Fruit fly (Drosophila melanogaster) whole organism, adult: ENCODE data around the gene CG32271.
A peak's percentile ranks its signal among the peaks of the same experiment; 100 is the strongest.

Experiments
- CG11617 ChIP-seq: fragments of 200-800 bp; sonication (Bioruptor generic); optimal IDR thresholded peaks from 2 replicates; lab custom pipeline; 2017; ENCODE audit warnings: mild to moderate bottlenecking, missing biosample characterization, missing genetic modification reagents, missing genetic modification characterization
- CG12768 ChIP-seq: fragments of 200-800 bp; sonication (Bioruptor generic); optimal IDR thresholded peaks from 2 replicates; lab custom pipeline; 2017; ENCODE audit warnings: missing biosample characterization, missing genetic modification characterization, mild to moderate bottlenecking, moderate library complexity, missing genetic modification reagents
- CG14711 ChIP-seq: fragments of 200-800 bp; sonication (Bioruptor generic); optimal IDR thresholded peaks from 2 replicates; lab custom pipeline; 2018; ENCODE audit warnings: missing biosample characterization, mild to moderate bottlenecking, missing genetic modification characterization, moderate library complexity
- CG1620 ChIP-seq: fragments of 200-800 bp; sonication (Bioruptor generic); optimal IDR thresholded peaks from 2 replicates; lab custom pipeline; 2016; ENCODE audit warnings: missing biosample characterization, missing genetic modification characterization
- CG33017 ChIP-seq: fragments of 200-800 bp; sonication (Bioruptor generic); optimal IDR thresholded peaks from 2 replicates; lab custom pipeline; 2018; ENCODE audit warnings: missing biosample characterization, mild to moderate bottlenecking, missing genetic modification characterization, moderate library complexity
- CG5204 ChIP-seq: fragments of 200-800 bp; sonication (Bioruptor generic); optimal IDR thresholded peaks from 2 replicates; lab custom pipeline; 2016; ENCODE audit warnings: missing biosample characterization, missing genetic modification characterization
- CG7045 ChIP-seq: fragments of 200-800 bp; sonication (Bioruptor generic); optimal IDR thresholded peaks from 2 replicates; lab custom pipeline; 2017; ENCODE audit warnings: missing biosample characterization, mild to moderate bottlenecking, missing genetic modification characterization
- CG7101 ChIP-seq: fragments of 200-800 bp; sonication (Bioruptor generic); optimal IDR thresholded peaks from 2 replicates; lab custom pipeline; 2018; ENCODE audit warnings: missing biosample characterization, mild to moderate bottlenecking, missing genetic modification characterization, moderate library complexity
- Clk ChIP-seq: fragments of 200-800 bp; sonication (Bioruptor generic); optimal IDR thresholded peaks from 2 replicates; lab custom pipeline; 2017; ENCODE audit warnings: missing biosample characterization, missing genetic modification characterization
- Crg-1 ChIP-seq: fragments of 200-800 bp; sonication (Bioruptor generic); optimal IDR thresholded peaks from 2 replicates; lab custom pipeline; 2016; ENCODE audit warnings: missing biosample characterization, missing genetic modification characterization
- Hr96 ChIP-seq: fragments of 200-800 bp; sonication (Bioruptor generic); optimal IDR thresholded peaks from 2 replicates; lab custom pipeline; 2016; ENCODE audit warnings: missing biosample characterization, missing genetic modification characterization
- Mnt ChIP-seq: fragments of 200-800 bp; sonication (Bioruptor generic); optimal IDR thresholded peaks from 2 replicates; lab custom pipeline; 2016; ENCODE audit warnings: missing biosample characterization, mild to moderate bottlenecking, missing genetic modification characterization
- bab1 ChIP-seq: fragments of 200-800 bp; sonication (Bioruptor generic); optimal IDR thresholded peaks from 3 replicates; lab custom pipeline; 2019; ENCODE audit warnings: missing biosample characterization, mild to moderate bottlenecking, missing genetic modification characterization, moderate library complexity
- cic ChIP-seq: fragments of 200-800 bp; sonication (Bioruptor generic); optimal IDR thresholded peaks from 2 replicates; lab custom pipeline; 2017; ENCODE audit warnings: missing biosample characterization, mild to moderate bottlenecking, missing genetic modification characterization, moderate library complexity
- cnc ChIP-seq, 2 experiments: fragments of >200 bp; optimal IDR thresholded peaks; 2 replicates each; lab custom pipeline; 2017
- kay ChIP-seq: fragments of 200-800 bp; sonication (Bioruptor generic); peaks from one replicate; lab custom pipeline; 2016; ENCODE audit warnings: missing biosample characterization, missing genetic modification characterization, borderline replicate concordance
- ovo ChIP-seq: fragments of 200-800 bp; sonication (Bioruptor generic); optimal IDR thresholded peaks from 2 replicates; lab custom pipeline; 2016; ENCODE audit warnings: missing biosample characterization, missing genetic modification characterization
- pad ChIP-seq: fragments of 200-800 bp; sonication (Bioruptor generic); optimal IDR thresholded peaks from 3 replicates; lab custom pipeline; 2017; ENCODE audit warnings: missing biosample characterization, missing genetic modification characterization, mild to moderate bottlenecking, moderate library complexity, missing genetic modification reagents
- tj ChIP-seq: fragments of 200-800 bp; sonication (Bioruptor generic); optimal IDR thresholded peaks from 3 replicates; lab custom pipeline; 2017; ENCODE audit warnings: missing biosample characterization, mild to moderate bottlenecking, missing genetic modification characterization, moderate library complexity
- toe ChIP-seq: fragments of 200-800 bp; sonication (Bioruptor generic); optimal IDR thresholded peaks from 2 replicates; lab custom pipeline; 2016; ENCODE audit warnings: missing biosample characterization, missing genetic modification characterization

Gene CG32271

dm6 chr3L:3247130-3248065 is 44.4 kb upstream of the CG32271 start, which contains the start of gene CG43389:
CG43389 (plus strand) TSS chr3L:3248015.
- TF ChIP-seq Mnt (GFP tag; lab: Kevin White, UChicago) (no peak), CG11617 (peak; percentile 32)

dm6 chr3L:3246378-3247129 is 43.6 kb upstream of the CG32271 start:
- TF ChIP-seq cic (GFP tag; lab: Kevin White, UChicago) (peak; percentile 16), cnc (optimal IDR thresholded peaks at IDR 0.05; lab: Kevin White, UChicago) (no peak)

dm6 chr3L:3245189-3245588 is 42.2 kb upstream of the CG32271 start:
- TF ChIP-seq bab1 (GFP tag; lab: Kevin White, UChicago) (no peak), toe (GFP tag; lab: Kevin White, UChicago) (no peak), Crg-1 (no peak), CG33017 (tag; lab: Kevin White, UChicago) (no peak), Mnt (GFP tag; lab: Kevin White, UChicago) (no peak), CG11617 (no peak), tj (GFP tag; lab: Kevin White, UChicago) (no peak), pad (no peak), kay (GFP tag; lab: Kevin White, UChicago) (no peak), CG14711 (no peak), CG12768 (GFP tag; lab: Kevin White, UChicago) (no peak), cic (GFP tag; lab: Kevin White, UChicago) (no peak), CG1620 (GFP tag; lab: Kevin White, UChicago) (no peak), CG5204 (no peak), Clk (GFP tag; lab: Kevin White, UChicago) (no peak), ovo (no peak), CG7101 (tag; lab: Kevin White, UChicago) (no peak), cnc (optimal IDR thresholded peaks at IDR 0.05; lab: Kevin White, UChicago) (no peak), Hr96 (GFP tag; lab: Kevin White, UChicago) (no peak), CG7045 (GFP tag; lab: Kevin White, UChicago) (no peak)

- TF ChIP-seq CG5204 (no peak), pad (no peak), CG11617 (no peak), cic (GFP tag; lab: Kevin White, UChicago) (no peak), Clk (GFP tag; lab: Kevin White, UChicago) (no peak), tj (GFP tag; lab: Kevin White, UChicago) (no peak), CG7101 (tag; lab: Kevin White, UChicago) (no peak), ovo (no peak), CG12768 (GFP tag; lab: Kevin White, UChicago) (no peak), CG14711 (no peak), bab1 (GFP tag; lab: Kevin White, UChicago) (no peak)
Measured at dm6 chr3L:3244244-3245144, 41.5 kb upstream of the CG32271 start, which contains the start of gene CG12078. CG12078 (minus strand) TSS chr3L:3244294.

dm6 chr3L:3242121-3243083 is 39.4 kb upstream of the CG32271 start:
- TF ChIP-seq Hr96 (GFP tag; lab: Kevin White, UChicago), result no peak
- TF ChIP-seq toe (GFP tag; lab: Kevin White, UChicago), result no peak
- TF ChIP-seq pad, result no peak
- TF ChIP-seq CG1620 (GFP tag; lab: Kevin White, UChicago), result no peak
- no peak for TF ChIP-seq CG5204
- TF ChIP-seq tj (GFP tag; lab: Kevin White, UChicago), result no peak

- no peak for TF ChIP-seq ovo
- no peak for TF ChIP-seq Crg-1
- no peak for TF ChIP-seq cic (GFP tag; lab: Kevin White, UChicago)
- no peak for TF ChIP-seq Hr96 (GFP tag; lab: Kevin White, UChicago)
- TF ChIP-seq CG12768 (GFP tag; lab: Kevin White, UChicago), result no peak
- TF ChIP-seq CG7045 (GFP tag; lab: Kevin White, UChicago), result no peak
- TF ChIP-seq CG14711, result no peak
- no peak for TF ChIP-seq kay (GFP tag; lab: Kevin White, UChicago)
- no peak for TF ChIP-seq CG11617
- no peak for TF ChIP-seq CG7101 (tag; lab: Kevin White, UChicago)
- TF ChIP-seq bab1 (GFP tag; lab: Kevin White, UChicago), result no peak
- TF ChIP-seq CG1620 (GFP tag; lab: Kevin White, UChicago), result no peak
- no peak for TF ChIP-seq toe (GFP tag; lab: Kevin White, UChicago)
- no peak for TF ChIP-seq tj (GFP tag; lab: Kevin White, UChicago)
- no peak for TF ChIP-seq pad
- TF ChIP-seq CG5204, result no peak
- no peak for TF ChIP-seq Clk (GFP tag; lab: Kevin White, UChicago)
- TF ChIP-seq cnc (optimal IDR thresholded peaks at IDR 0.05; lab: Kevin White, UChicago), result no peak
Measured at dm6 chr3L:3241368-3241640, 38.3 kb upstream of the CG32271 start.
